Fruit fly (Drosophila melanogaster) whole organism, prepupa: ENCODE results near the gene Enoph.

Experiments
- CG6163 ChIP-seq: fragments of 200-800 bp; sonication (Bioruptor generic); IDR thresholded peaks from 3 replicates; pipeline ENCODE4 v1.3.6; 2022; ENCODE audit warnings: missing biosample characterization, missing genetic modification characterization
- Lpt ChIP-seq: fragments of 200-800 bp; sonication (Bioruptor generic); optimal IDR thresholded peaks from 3 replicates; lab custom pipeline; 2016; ENCODE audit warnings: missing biosample characterization, missing genetic modification characterization
- OdsH ChIP-seq: fragments of 200-800 bp; sonication (Bioruptor generic); optimal IDR thresholded peaks from 3 replicates; lab custom pipeline; 2016; ENCODE audit warnings: missing biosample characterization, missing genetic modification characterization
- net ChIP-seq: fragments of 200-800 bp; sonication (Bioruptor generic); optimal IDR thresholded peaks from 3 replicates; lab custom pipeline; 2016; ENCODE audit warnings: missing biosample characterization, missing genetic modification characterization

DNA sequence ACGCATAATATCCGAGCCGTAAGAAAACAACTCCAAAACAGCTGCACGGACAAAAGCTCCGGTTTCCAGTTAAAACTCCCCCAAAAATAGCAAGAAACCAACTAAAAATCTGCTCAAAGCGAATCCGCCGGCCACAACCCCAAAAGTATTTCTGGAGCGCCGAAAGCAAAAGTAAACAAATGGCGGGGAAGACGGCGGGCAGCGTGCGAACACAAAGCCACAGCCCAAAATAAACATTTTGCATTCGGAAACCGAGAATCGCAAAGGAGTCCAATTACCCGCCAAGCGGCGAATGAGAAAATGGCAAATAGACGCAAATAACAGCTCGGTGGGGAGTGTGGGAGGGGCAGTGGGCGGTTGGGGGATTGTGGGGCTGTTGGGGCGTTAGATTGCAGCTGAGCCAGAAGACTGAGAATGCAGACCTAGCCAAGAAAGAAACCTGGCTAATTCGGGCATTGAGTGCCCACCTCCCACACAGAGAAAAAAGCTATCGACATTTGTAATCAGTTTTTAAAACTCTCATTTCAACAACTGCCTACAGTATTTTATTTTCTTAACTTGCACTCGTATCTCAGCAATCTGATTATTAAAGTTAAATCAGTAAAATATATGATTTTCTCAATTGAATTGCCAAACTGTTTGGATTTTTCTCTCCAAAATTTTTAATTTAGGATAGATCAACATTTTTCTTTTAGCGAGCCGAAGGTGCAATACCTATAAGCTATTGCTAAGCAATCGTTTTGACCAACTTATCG is 42.1 kb downstream of the Enoph start:
- TF ChIP-seq net (GFP tag; lab: Kevin White, UChicago) (no peak), CG6163 (peak; percentile 41; the same call in 1 of the 3 replicates), Lpt (GFP tag; lab: Kevin White, UChicago) (no peak), OdsH (GFP tag; lab: Kevin White, UChicago) (peak; percentile 13)
